Fruit fly (Drosophila melanogaster) whole organism, embryonic: Measurements from ENCODE around the gene CG33181.
A peak's percentile ranks its signal among the peaks of the same experiment; 100 is the strongest.

Experiments
- ATbp ChIP-seq: fragments of 200-800 bp; sonication (Bioruptor generic); optimal IDR thresholded peaks from 2 replicates; lab custom pipeline; 2017; ENCODE audit warnings: missing biosample characterization, mild to moderate bottlenecking, missing genetic modification characterization, missing genetic modification reagents
- Blimp-1 ChIP-seq: fragments of 200-800 bp; sonication (Bioruptor generic); optimal IDR thresholded peaks from 3 replicates; lab custom pipeline; 2018; ENCODE audit warnings: missing biosample characterization, missing genetic modification characterization, mild to moderate bottlenecking, moderate library complexity, missing genetic modification reagents
- CG10267 ChIP-seq: fragments of 200-800 bp; sonication (Bioruptor generic); optimal IDR thresholded peaks from 2 replicates; lab custom pipeline; 2018; ENCODE audit warnings: missing biosample characterization, mild to moderate bottlenecking, missing genetic modification characterization, moderate library complexity
- CG11247 ChIP-seq: fragments of 200-800 bp; sonication (Bioruptor generic); IDR thresholded peaks from 2 replicates; pipeline ENCODE4 v1.3.6; 2022; ENCODE audit warnings: missing biosample characterization, missing genetic modification characterization
- CG13775 ChIP-seq: fragments of 200-800 bp; sonication (Bioruptor generic); optimal IDR thresholded peaks from 3 replicates; lab custom pipeline; 2017; ENCODE audit warnings: missing biosample characterization, mild to moderate bottlenecking, missing genetic modification characterization
- CG14014 ChIP-seq: fragments of 200-800 bp; sonication (Bioruptor generic); IDR thresholded peaks from 2 replicates; pipeline ENCODE4 v1.3.6; 2022; ENCODE audit warnings: missing biosample characterization, missing genetic modification characterization
- CG16813 ChIP-seq: fragments of 200-800 bp; sonication (Bioruptor generic); IDR thresholded peaks from 3 replicates; pipeline ENCODE4 v1.3.6; 2022; ENCODE audit warnings: missing biosample characterization, missing genetic modification characterization; ENCODE audit not compliant: partially characterized antibody
- CG17361 ChIP-seq: fragments of 200-800 bp; sonication (Bioruptor generic); IDR thresholded peaks from 3 replicates; pipeline ENCODE4 v1.3.6; 2022; ENCODE audit warnings: missing biosample characterization, missing genetic modification characterization
- CG2678 ChIP-seq: fragments of 200-800 bp; sonication (Bioruptor generic); optimal IDR thresholded peaks from 3 replicates; lab custom pipeline; 2019; ENCODE audit warnings: missing biosample characterization, mild to moderate bottlenecking, missing genetic modification characterization, moderate library complexity
- CG32532 ChIP-seq: fragments of 200-800 bp; sonication (Bioruptor generic); IDR thresholded peaks from 2 replicates; pipeline ENCODE4 v1.3.6; 2022; ENCODE audit warnings: missing biosample characterization, missing genetic modification characterization
- CG32772 ChIP-seq: fragments of 200-800 bp; sonication (Bioruptor generic); IDR thresholded peaks from 2 replicates; pipeline ENCODE4 v1.3.6; 2022; ENCODE audit warnings: missing biosample characterization, missing genetic modification characterization
- CG4404 ChIP-seq: fragments of 200-800 bp; sonication (Bioruptor generic); IDR thresholded peaks from 2 replicates; pipeline ENCODE4 v1.3.6; 2022; ENCODE audit warnings: missing biosample characterization, missing genetic modification characterization
- CG4424 ChIP-seq: fragments of 200-800 bp; sonication (Bioruptor generic); optimal IDR thresholded peaks from 3 replicates; lab custom pipeline; 2016; ENCODE audit warnings: missing biosample characterization, missing genetic modification characterization
- CG7745 ChIP-seq: fragments of 200-800 bp; sonication (Bioruptor generic); optimal IDR thresholded peaks from 2 replicates; lab custom pipeline; 2018; ENCODE audit warnings: missing biosample characterization, mild to moderate bottlenecking, missing genetic modification characterization, moderate library complexity
- CG7963 ChIP-seq: fragments of 200-800 bp; sonication (Bioruptor generic); IDR thresholded peaks from 3 replicates; pipeline ENCODE4 v1.3.6; 2022; ENCODE audit warnings: missing biosample characterization, missing genetic modification characterization; ENCODE audit not compliant: partially characterized antibody
- CG7987 ChIP-seq: fragments of 200-800 bp; sonication (Bioruptor generic); optimal IDR thresholded peaks from 2 replicates; lab custom pipeline; 2018; ENCODE audit warnings: missing biosample characterization, mild to moderate bottlenecking, missing genetic modification characterization, moderate library complexity
- CG8359 ChIP-seq: fragments of 200-800 bp; sonication (Bioruptor generic); optimal IDR thresholded peaks from 2 replicates; lab custom pipeline; 2017; ENCODE audit warnings: missing biosample characterization, mild to moderate bottlenecking, missing genetic modification characterization, borderline replicate concordance
- CG8388 ChIP-seq: fragments of 200-800 bp; sonication (Bioruptor generic); optimal IDR thresholded peaks from 2 replicates; lab custom pipeline; 2019; ENCODE audit warnings: missing biosample characterization, mild to moderate bottlenecking, missing genetic modification characterization, moderate library complexity
- CG8944 ChIP-seq: fragments of 200-800 bp; sonication (Bioruptor generic); optimal IDR thresholded peaks from 3 replicates; lab custom pipeline; 2016; ENCODE audit warnings: missing biosample characterization, missing genetic modification characterization
- CG9609 ChIP-seq: fragments of 200-800 bp; sonication (Bioruptor generic); optimal IDR thresholded peaks from 3 replicates; lab custom pipeline; 2016; ENCODE audit warnings: missing biosample characterization, missing genetic modification characterization
- CTCF ChIP-seq: fragments of 200-800 bp; sonication (Bioruptor generic); optimal IDR thresholded peaks from 2 replicates; lab custom pipeline; 2017; ENCODE audit warnings: missing biosample characterization, mild to moderate bottlenecking, missing genetic modification characterization, moderate library complexity
- CoRest ChIP-seq: fragments of 200-800 bp; sonication (Bioruptor generic); optimal IDR thresholded peaks from 3 replicates; lab custom pipeline; 2018; ENCODE audit warnings: missing biosample characterization, mild to moderate bottlenecking, missing genetic modification characterization, moderate library complexity
- Dbx ChIP-seq: fragments of 200-800 bp; sonication (Bioruptor generic); IDR thresholded peaks from 3 replicates; pipeline ENCODE4 v1.3.6; 2022; ENCODE audit warnings: missing biosample characterization, missing genetic modification characterization
- Eip74EF ChIP-seq, 2 experiments: fragments of 200-800 bp in 1 of 2; fragments of >200 bp in 1 of 2; sonication (Bioruptor generic) in 1 of 2; optimal IDR thresholded peaks; 2 replicates each; lab custom pipeline; 2017 to 2019; ENCODE audit warnings: missing biosample characterization in 2 of 2, missing genetic modification characterization in 2 of 2, mild to moderate bottlenecking in 1 of 2, moderate library complexity in 1 of 2
- Hr39 ChIP-seq: fragments of >200 bp; optimal IDR thresholded peaks from 2 replicates; lab custom pipeline; 2017
- Hsf ChIP-seq: fragments of 200-800 bp; sonication (Bioruptor generic); optimal IDR thresholded peaks from 3 replicates; lab custom pipeline; 2016; ENCODE audit warnings: missing biosample characterization, missing genetic modification characterization
- Sox102F ChIP-seq: fragments of 200-800 bp; sonication (Bioruptor generic); optimal IDR thresholded peaks from 2 replicates; lab custom pipeline; 2018; ENCODE audit warnings: missing biosample characterization, mild to moderate bottlenecking, missing genetic modification characterization, moderate library complexity
- Spps ChIP-seq: fragments of 200-800 bp; sonication (Bioruptor generic); optimal IDR thresholded peaks from 2 replicates; lab custom pipeline; 2018; ENCODE audit warnings: missing biosample characterization, mild to moderate bottlenecking, missing genetic modification characterization
- TFAM ChIP-seq: fragments of 200-800 bp; sonication (Bioruptor generic); optimal IDR thresholded peaks from 2 replicates; lab custom pipeline; 2017; ENCODE audit warnings: missing biosample characterization, missing genetic modification characterization, inconsistent platforms
- YL-1 ChIP-seq: fragments of 200-800 bp; sonication (Bioruptor generic); optimal IDR thresholded peaks from 3 replicates; lab custom pipeline; 2017; ENCODE audit warnings: missing biosample characterization, mild to moderate bottlenecking, missing genetic modification characterization
- ab ChIP-seq: fragments of 200-800 bp; sonication (Bioruptor generic); optimal IDR thresholded peaks from 2 replicates; lab custom pipeline; 2016; ENCODE audit warnings: missing biosample characterization, missing genetic modification characterization
- abd-A ChIP-seq: fragments of 200-800 bp; sonication (Bioruptor generic); optimal IDR thresholded peaks from 3 replicates; lab custom pipeline; 2019; ENCODE audit warnings: missing biosample characterization, mild to moderate bottlenecking, missing genetic modification characterization, moderate library complexity
- ase ChIP-seq: fragments of 200-800 bp; sonication (Bioruptor generic); IDR thresholded peaks from 3 replicates; pipeline ENCODE4 v1.3.6; 2022; ENCODE audit warnings: missing biosample characterization, missing genetic modification characterization
- ato ChIP-seq: fragments of 200-800 bp; sonication (Bioruptor generic); IDR thresholded peaks from 2 replicates; pipeline ENCODE4 v1.3.6; 2022; ENCODE audit warnings: missing biosample characterization, missing genetic modification characterization; ENCODE audit not compliant: partially characterized antibody
- bbx ChIP-seq: fragments of 200-800 bp; sonication (Bioruptor generic); IDR thresholded peaks from 2 replicates; pipeline ENCODE4 v1.3.6; 2022; ENCODE audit warnings: missing biosample characterization, missing genetic modification characterization; ENCODE audit not compliant: partially characterized antibody
- cato ChIP-seq: fragments of 200-800 bp; sonication (Bioruptor generic); optimal IDR thresholded peaks from 2 replicates; lab custom pipeline; 2016; ENCODE audit warnings: missing biosample characterization, missing genetic modification characterization, borderline replicate concordance
- caup ChIP-seq: fragments of 200-800 bp; sonication (Bioruptor generic); optimal IDR thresholded peaks from 3 replicates; lab custom pipeline; 2017; ENCODE audit warnings: missing biosample characterization, mild to moderate bottlenecking, missing genetic modification characterization, moderate library complexity; ENCODE audit not compliant: severe bottlenecking
- da ChIP-seq: fragments of 200-800 bp; sonication (Bioruptor generic); optimal IDR thresholded peaks from 2 replicates; lab custom pipeline; 2016; ENCODE audit warnings: missing biosample characterization, missing genetic modification characterization
- dati ChIP-seq: fragments of 200-800 bp; sonication (Bioruptor generic); IDR thresholded peaks from 2 replicates; pipeline ENCODE4 v1.3.6; 2022; ENCODE audit warnings: missing biosample characterization, missing genetic modification characterization
- eve ChIP-seq, 2 experiments: fragments of >200 bp; optimal IDR thresholded peaks; 2 replicates each; lab custom pipeline; 2017; ENCODE audit warnings: missing biosample characterization in 2 of 2, missing genetic modification characterization in 2 of 2
- fd64A ChIP-seq: fragments of 200-800 bp; sonication (Bioruptor generic); optimal IDR thresholded peaks from 3 replicates; lab custom pipeline; 2018; ENCODE audit warnings: missing biosample characterization, mild to moderate bottlenecking, missing genetic modification characterization
- hth ChIP-seq: fragments of >200 bp; optimal IDR thresholded peaks from 2 replicates; lab custom pipeline; 2017; ENCODE audit warnings: inconsistent platforms
- ken ChIP-seq: fragments of 200-800 bp; sonication (Bioruptor generic); IDR thresholded peaks from 3 replicates; pipeline ENCODE4 v1.3.6; 2022; ENCODE audit warnings: missing biosample characterization, missing genetic modification characterization
- kni ChIP-seq: fragments of 200-800 bp; sonication (Bioruptor generic); optimal IDR thresholded peaks from 3 replicates; lab custom pipeline; 2017; ENCODE audit warnings: mild to moderate bottlenecking, missing biosample characterization, missing genetic modification reagents, missing genetic modification characterization
- onecut ChIP-seq: fragments of 200-800 bp; sonication (Bioruptor generic); IDR thresholded peaks from 2 replicates; pipeline ENCODE4 v1.3.6; 2022; ENCODE audit warnings: missing biosample characterization, missing genetic modification characterization
- rib ChIP-seq: fragments of 200-800 bp; sonication (Bioruptor generic); IDR thresholded peaks from 2 replicates; pipeline ENCODE4 v1.3.6; 2022; ENCODE audit warnings: missing biosample characterization, missing genetic modification characterization
- shn ChIP-seq: fragments of 200-800 bp; sonication (Bioruptor generic); optimal IDR thresholded peaks from 3 replicates; lab custom pipeline; 2016; ENCODE audit warnings: missing biosample characterization, missing genetic modification characterization
- ssp ChIP-seq: fragments of 200-800 bp; sonication (Bioruptor generic); IDR thresholded peaks from 2 replicates; pipeline ENCODE4 v1.3.6; 2022; ENCODE audit warnings: missing biosample characterization, missing genetic modification characterization
- stwl ChIP-seq: fragments of 200-800 bp; sonication (Bioruptor generic); optimal IDR thresholded peaks from 3 replicates; lab custom pipeline; 2018; ENCODE audit warnings: missing biosample characterization, mild to moderate bottlenecking, missing genetic modification characterization, moderate library complexity
- vnd ChIP-seq: fragments of 200-800 bp; sonication (Bioruptor generic); IDR thresholded peaks from 3 replicates; pipeline ENCODE4 v1.3.6; 2022; ENCODE audit warnings: missing biosample characterization, missing genetic modification characterization; ENCODE audit not compliant: partially characterized antibody

Gene CG33181

DNA sequence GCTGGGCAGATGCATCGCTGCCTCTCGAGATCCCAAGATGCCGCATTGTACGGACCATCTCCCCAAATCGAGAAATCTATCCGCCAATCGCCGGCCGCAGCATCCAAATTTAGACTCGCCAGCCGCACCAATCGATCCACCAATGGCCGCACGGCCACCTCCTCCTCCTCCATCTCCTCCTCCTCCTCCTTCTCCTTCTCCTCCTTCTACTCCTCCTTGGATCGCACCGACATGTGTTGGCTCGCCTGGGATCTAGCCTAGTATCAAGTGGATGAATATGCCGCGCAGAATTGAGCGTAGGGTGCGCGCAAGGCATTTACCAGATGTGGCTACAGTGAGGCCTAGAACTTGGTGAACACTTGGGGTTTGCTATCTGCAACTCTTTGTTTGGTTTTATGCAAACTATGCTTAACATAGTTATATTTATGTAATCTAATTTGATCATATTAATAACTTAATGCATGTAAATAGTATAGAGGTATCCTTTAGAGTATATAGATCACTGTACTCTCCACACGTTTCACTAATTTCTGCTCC, 34.1 kb upstream of the CG33181 start, which contains the start of gene org-1 (continued):
- peak; percentile 91 for TF ChIP-seq ATbp
- peak; percentile 92 for TF ChIP-seq rib (GFP tag; lab: Robert Waterston, UW)
- TF ChIP-seq Hsf (GFP tag; lab: Kevin White, UChicago), result peak; percentile 91
- TF ChIP-seq CG14014 (GFP tag; lab: Robert Waterston, UW), result peak; percentile 96
- peak; percentile 96 for TF ChIP-seq ase (GFP tag; lab: Robert Waterston, UW)
- peak; percentile 90 for TF ChIP-seq CG10267 (tag; lab: Kevin White, UChicago)
- TF ChIP-seq YL-1 (GFP tag; lab: Kevin White, UChicago), result peak; percentile 77
- peak; percentile 97 for TF ChIP-seq CoRest (tag; lab: Kevin White, UChicago)
- no peak for TF ChIP-seq hth
- TF ChIP-seq CG9609 (GFP tag; lab: Kevin White, UChicago), result peak; percentile 65
- TF ChIP-seq vnd, result no peak
- peak; percentile 93 for TF ChIP-seq CG17361 (GFP tag; lab: Robert Waterston, UW)
- peak; percentile 97 for TF ChIP-seq dati (GFP tag; lab: Robert Waterston, UW)
- TF ChIP-seq eve (GFP tag; optimal IDR thresholded peaks at IDR 0.05; lab: Kevin White, UChicago), result peak in 1 of 2 experiments; percentile 93
- peak; percentile 92 for TF ChIP-seq fd64A (GFP tag; lab: Kevin White, UChicago)
- peak; percentile 30 for TF ChIP-seq Hr39
- peak; percentile 73 for TF ChIP-seq da (GFP tag; lab: Kevin White, UChicago)
- TF ChIP-seq ssp (GFP tag; lab: Robert Waterston, UW), result peak; percentile 93
- peak; percentile 97 for TF ChIP-seq CG4424
- no peak for TF ChIP-seq CG7963 (GFP tag; lab: Robert Waterston, UW)
- peak; percentile 64 for TF ChIP-seq stwl
- peak; percentile 94 for TF ChIP-seq Dbx (GFP tag; lab: Robert Waterston, UW)
- peak; percentile 61 for TF ChIP-seq TFAM
- peak; percentile 73 for TF ChIP-seq ab (GFP tag; lab: Kevin White, UChicago)
- peak; percentile 93 for TF ChIP-seq onecut
- TF ChIP-seq CG16813, result no peak
- peak in 1 of 2 experiments; percentile 88 for TF ChIP-seq Eip74EF (GFP tag; optimal IDR thresholded peaks at IDR 0.05; lab: Kevin White, UChicago)
- TF ChIP-seq CTCF, result peak; percentile 58
- TF ChIP-seq kni (GFP tag; lab: Kevin White, UChicago), result peak; percentile 82
- peak; percentile 83 for TF ChIP-seq CG7745 (tag; lab: Kevin White, UChicago)
- TF ChIP-seq shn (GFP tag; lab: Kevin White, UChicago), result peak; percentile 62
- TF ChIP-seq Spps (tag; lab: Kevin White, UChicago), result peak; percentile 93
- TF ChIP-seq CG2678 (tag; lab: Kevin White, UChicago), result peak; percentile 95
- peak; percentile 98 for TF ChIP-seq CG4404 (GFP tag; lab: Robert Waterston, UW)
- TF ChIP-seq CG7987 (GFP tag; lab: Kevin White, UChicago), result peak; percentile 73
- peak; percentile 89 for TF ChIP-seq CG13775 (GFP tag; lab: Kevin White, UChicago)
- peak; percentile 94 for TF ChIP-seq Blimp-1 (GFP tag; lab: Kevin White, UChicago)
- peak; percentile 88 for TF ChIP-seq CG8359 (GFP tag; lab: Kevin White, UChicago)
- TF ChIP-seq CG11247 (GFP tag; lab: Robert Waterston, UW), result peak; percentile 96
- TF ChIP-seq CG8944 (GFP tag; lab: Kevin White, UChicago), result peak; percentile 86
- TF ChIP-seq bbx (GFP tag; lab: Robert Waterston, UW), result no peak
- TF ChIP-seq CG32532 (GFP tag; lab: Robert Waterston, UW), result peak; percentile 96
- TF ChIP-seq cato (GFP tag; lab: Kevin White, UChicago), result peak; percentile 84
- TF ChIP-seq ken, result peak; percentile 98
- TF ChIP-seq ato (GFP tag; lab: Robert Waterston, UW), result no peak
- TF ChIP-seq abd-A (tag; lab: Kevin White, UChicago), result no peak
- TF ChIP-seq Sox102F (GFP tag; lab: Kevin White, UChicago), result peak; percentile 96
- TF ChIP-seq CG8388 (GFP tag; lab: Kevin White, UChicago), result peak; percentile 95
- TF ChIP-seq CG32772 (GFP tag; lab: Robert Waterston, UW), result peak; percentile 98
- TF ChIP-seq caup (GFP tag; lab: Kevin White, UChicago), result peak; percentile 89
